Fruit fly (Drosophila melanogaster): ENCODE results near the gene ro.
A peak's percentile ranks its signal among the peaks of the same experiment; 100 is the strongest.

Gene ro

DNA sequence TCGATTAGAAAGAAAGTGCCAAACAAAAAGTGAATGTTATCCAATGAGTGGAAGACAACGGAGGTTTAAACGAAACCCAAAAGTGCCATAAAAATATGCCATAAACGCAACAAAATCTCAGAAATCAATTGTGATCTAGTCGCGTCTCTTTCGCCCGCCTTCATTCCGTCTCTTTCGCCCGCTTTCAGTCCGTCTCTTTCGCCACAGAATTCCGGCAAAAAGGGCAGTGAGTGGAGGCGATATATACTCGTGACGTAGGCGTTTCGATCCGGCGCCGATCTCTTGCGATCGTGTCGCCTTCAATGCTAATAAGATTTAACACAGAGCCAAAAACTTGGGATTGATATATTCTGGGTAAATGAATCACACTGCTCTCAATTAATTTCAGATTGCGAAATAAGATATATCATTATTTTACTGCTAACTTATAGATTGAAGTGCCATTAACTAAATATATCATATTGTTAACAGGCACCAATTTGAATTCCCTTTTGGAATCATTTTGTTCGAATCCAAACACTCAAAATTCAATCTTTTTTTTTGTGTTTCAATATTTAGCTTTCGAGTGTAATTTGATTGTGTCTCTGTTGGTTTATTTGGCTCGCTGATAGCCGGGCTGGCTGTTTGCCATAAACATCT is 7.2 kb upstream of the ro start (continued):
- TF ChIP-seq sna (GFP tag; IDR thresholded peaks at IDR 0.05; ENCODE audit: partially characterized antibody) (no peak), MBD-R2 (GFP tag; IDR thresholded peaks at IDR 0.05) (no peak), Nf-YB (GFP tag; optimal IDR thresholded peaks at IDR 0.05) (no peak), NC2α (GFP tag; optimal IDR thresholded peaks at IDR 0.05) (no peak), dmrt99B (tag; optimal IDR thresholded peaks at IDR 0.05) (peak; percentile 67), onecut (GFP tag; IDR thresholded peaks at IDR 0.05) (no peak), Rfx (GFP tag; IDR thresholded peaks at IDR 0.05) (peak; percentile 48; the same call in 1 of the 2 replicates), CG30020 (tag; optimal IDR thresholded peaks at IDR 0.05) (no peak), CG14441 (GFP tag; IDR thresholded peaks at IDR 0.05) (peak; percentile 55; the same call in 1 of the 2 replicates), ind (GFP tag; optimal IDR thresholded peaks at IDR 0.05) (peak; percentile 31), CG1792 (GFP tag; optimal IDR thresholded peaks at IDR 0.05) (no peak), cwo (GFP tag; optimal IDR thresholded peaks at IDR 0.05) (peak; percentile 21), CG4360 (GFP tag; IDR thresholded peaks at IDR 0.05) (no peak), Mad (GFP tag; optimal IDR thresholded peaks at IDR 0.05) (no peak), CG15696 (tag; optimal IDR thresholded peaks at IDR 0.05) (no peak), CG9437 (GFP tag; optimal IDR thresholded peaks at IDR 0.05) (peak; percentile 25), CG17385 (GFP tag; optimal IDR thresholded peaks at IDR 0.05) (peak; percentile 55), CG7357 (GFP tag; IDR thresholded peaks at IDR 0.05) (no peak), knrl (GFP tag; IDR thresholded peaks at IDR 0.05; ENCODE audit: partially characterized antibody) (no peak), CG7786 (GFP tag; optimal IDR thresholded peaks at IDR 0.05) (peak; percentile 27), odd (GFP tag; optimal IDR thresholded peaks at IDR 0.05) (peak; percentile 35), Ptx1 (GFP tag; IDR thresholded peaks at IDR 0.05) (peak; percentile 71), Myb (GFP tag; optimal IDR thresholded peaks at IDR 0.05) (no peak), org-1 (GFP tag; optimal IDR thresholded peaks at IDR 0.05) (no peak), Hr39 (optimal IDR thresholded peaks at IDR 0.05) (no peak), CG10565 (GFP tag; optimal IDR thresholded peaks at IDR 0.05) (no peak), CG2129 (GFP tag; IDR thresholded peaks at IDR 0.05; ENCODE audit: partially characterized antibody) (no peak), exex (tag; optimal IDR thresholded peaks at IDR 0.05) (no peak), Poxn (GFP tag; IDR thresholded peaks at IDR 0.05) (no peak), jumu (GFP tag; optimal IDR thresholded peaks at IDR 0.05) (peak; percentile 24), CG6765 (GFP tag; optimal IDR thresholded peaks at IDR 0.05) (no peak), sqz (GFP tag; optimal IDR thresholded peaks at IDR 0.05) (no peak), Doc2 (GFP tag; IDR thresholded peaks at IDR 0.05) (no peak), pb (GFP tag; optimal IDR thresholded peaks at IDR 0.05) (no peak), bowl (GFP tag; IDR thresholded peaks at IDR 0.05) (no peak), Sry-β (GFP tag; optimal IDR thresholded peaks at IDR 0.05) (no peak), fu2 (GFP tag; optimal IDR thresholded peaks at IDR 0.05) (no peak), Elba2 (GFP tag; optimal IDR thresholded peaks at IDR 0.05) (no peak), HLHmδ (GFP tag; optimal IDR thresholded peaks at IDR 0.05) (no peak), Atf3 (GFP tag; optimal IDR thresholded peaks at IDR 0.05) (no peak), CG3281 (GFP tag; optimal IDR thresholded peaks at IDR 0.05) (peak; percentile 44), CG8765 (GFP tag; IDR thresholded peaks at IDR 0.05) (no peak), Pdp1 (GFP tag; optimal IDR thresholded peaks at IDR 0.05) (peak; percentile 29 to 34), YL-1 (GFP tag; optimal IDR thresholded peaks at IDR 0.05) (no peak), emc (GFP tag; optimal IDR thresholded peaks at IDR 0.05) (no peak), pho (GFP tag; optimal IDR thresholded peaks at IDR 0.05) (peak; percentile 2), Six4 (GFP tag; optimal IDR thresholded peaks at IDR 0.05) (no peak), Tbp (GFP tag; optimal IDR thresholded peaks at IDR 0.05) (no peak), CG11560 (tag; IDR thresholded peaks at IDR 0.05) (no peak), CG15479 (GFP tag; optimal IDR thresholded peaks at IDR 0.05) (no peak), CG1602 (GFP tag; optimal IDR thresholded peaks at IDR 0.05) (peak; percentile 38), CG2889 (GFP tag; IDR thresholded peaks at IDR 0.05) (no peak)

Data from whole organism, embryonic.